Worm (Caenorhabditis elegans): Measurements from ENCODE around the gene ugt-44.

DNA sequence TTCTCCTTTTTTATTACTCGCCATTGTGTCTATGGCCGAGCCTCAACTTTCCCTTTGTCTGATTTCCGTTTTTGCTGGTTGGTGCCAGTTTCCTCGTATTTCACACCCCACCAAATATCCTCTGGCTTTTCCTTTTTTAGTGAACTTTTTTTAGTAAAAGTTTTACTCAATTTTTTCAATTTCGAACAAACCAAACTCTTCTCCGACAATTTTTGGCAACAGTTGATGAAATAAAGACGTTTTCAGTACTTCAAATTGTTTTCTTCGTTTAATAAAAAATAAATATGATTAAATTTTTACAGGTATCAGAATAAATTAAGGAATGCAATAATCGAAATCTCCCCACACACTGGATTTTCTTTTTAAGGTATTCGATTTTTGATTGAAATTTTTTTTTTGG is 51.6 kb downstream of the ugt-44 start, which contains the start of gene cal-4:
- TF ChIP-seq peb-1 (tag; optimal IDR thresholded peaks at IDR 0.05) (no peak), aly-2 (tag; optimal IDR thresholded peaks at IDR 0.05) (no peak)

Data from whole organism, L2 larva.